Worm (Caenorhabditis elegans) whole organism, mixed stage, embryonic: ENCODE measurements around the gene col-167.

ENCODE experiments used
- elt-1 ChIP-seq: sonication (generic microtip); optimal IDR thresholded peaks from 2 replicates; lab custom pipeline; 2017; ENCODE audit warnings: missing genetic modification characterization, mild to moderate bottlenecking, missing compliant biosample characterization, antibody characterized with exemption, moderate library complexity, borderline replicate concordance; ENCODE audit not compliant: insufficient read depth
- lsy-2 ChIP-seq: fragments of 150-350 bp; optimal IDR thresholded peaks from 2 replicates; lab custom pipeline; 2014; ENCODE audit warnings: missing biosample characterization, missing genetic modification characterization
- mab-5 ChIP-seq: fragments of 150-350 bp; optimal IDR thresholded peaks from 2 replicates; lab custom pipeline; 2014; ENCODE audit warnings: missing biosample characterization, missing genetic modification characterization
- mep-1 ChIP-seq: fragments of 150-350 bp; optimal IDR thresholded peaks from 2 replicates; lab custom pipeline; 2017; ENCODE audit warnings: missing biosample characterization, missing genetic modification reagents, missing genetic modification characterization, inconsistent platforms
- nhr-2 ChIP-seq: fragments of 150-350 bp; optimal IDR thresholded peaks from 2 replicates; lab custom pipeline; 2014; ENCODE audit warnings: missing biosample characterization, missing genetic modification characterization
- nhr-237 ChIP-seq: fragments of 150-350 bp; optimal IDR thresholded peaks from 2 replicates; lab custom pipeline; 2014; ENCODE audit warnings: missing biosample characterization, missing genetic modification characterization
- nhr-28 ChIP-seq: fragments of 150-350 bp; optimal IDR thresholded peaks from 2 replicates; lab custom pipeline; 2014; ENCODE audit warnings: missing biosample characterization, missing genetic modification characterization
- snpc-4 ChIP-seq: fragments of 150-350 bp; optimal IDR thresholded peaks from 2 replicates; lab custom pipeline; 2014; ENCODE audit warnings: missing biosample characterization, missing genetic modification characterization

- TF ChIP-seq mab-5 (tag; lab: Kevin White, UChicago) (no peak), elt-1 (tag; lab: Kevin White, UChicago) (no peak), mep-1 (tag; lab: Kevin White, UChicago) (no peak), snpc-4 (tag; lab: Kevin White, UChicago) (no peak), nhr-237 (tag; lab: Kevin White, UChicago) (no peak), nhr-2 (tag; lab: Kevin White, UChicago) (no peak), nhr-28 (tag; lab: Kevin White, UChicago) (no peak), lsy-2 (tag; lab: Kevin White, UChicago) (no peak)
These were observed 1.9 kb upstream of the col-167 start for ce11 chrX:6321380-6321779.
